Worm (Caenorhabditis elegans): ENCODE measurements around the gene H14A12.3.
"Not testable (repeated sequence)": the region's sequence is repeated elsewhere in the genome, so short reads cannot be mapped to it uniquely, and the experiment has no call there.

The H14A12.3 gene

DNA sequence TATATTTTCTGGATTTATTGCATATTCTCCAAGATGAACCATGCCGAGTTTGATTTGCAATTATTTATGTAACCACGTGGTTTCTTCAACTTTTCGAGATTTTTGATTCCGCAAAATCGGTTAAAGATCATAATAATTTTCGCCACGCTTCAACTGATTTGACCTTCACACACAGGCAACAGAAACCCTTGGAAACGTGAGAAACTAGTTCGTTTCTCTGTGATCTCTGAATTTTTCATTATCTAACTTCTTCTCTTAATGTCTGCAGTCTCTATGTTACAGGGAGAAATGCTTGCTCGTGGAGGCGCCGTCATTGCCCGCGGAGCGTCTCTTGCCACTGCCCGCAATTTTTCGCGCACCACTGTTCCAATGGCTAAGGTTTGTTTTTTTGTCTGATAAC, 1.8 kb downstream of the H14A12.3 start, which contains the start of gene fum-1:
Gene fum-1, plus strand, starts transcription at position 259 of the 400 bp plus-strand sequence.
- TF ChIP-seq ttx-3 (tag; optimal IDR thresholded peaks at IDR 0.05), result no peak
- TF ChIP-seq ceh-24 (tag; optimal IDR thresholded peaks at IDR 0.05), result no peak
- peak; percentile 12 for TF ChIP-seq ceh-18 (tag; optimal IDR thresholded peaks at IDR 0.05)
- TF ChIP-seq hlh-30 (tag; optimal IDR thresholded peaks at IDR 0.05; ENCODE audit: insufficient read depth), result peak; percentile 9
- TF ChIP-seq elt-2 (tag; optimal IDR thresholded peaks at IDR 0.05), result no peak
- peak; percentile 31 for TF ChIP-seq nfya-1 (tag; optimal IDR thresholded peaks at IDR 0.05)
- TF ChIP-seq unc-55 (GFP tag; optimal IDR thresholded peaks at IDR 0.05), result no peak
- TF ChIP-seq K02D7.2 (tag; optimal IDR thresholded peaks at IDR 0.05), result no peak
- TF ChIP-seq nhr-232 (tag; optimal IDR thresholded peaks at IDR 0.05), result no peak
- no peak for TF ChIP-seq gmeb-2 (tag; optimal IDR thresholded peaks at IDR 0.05)
- no peak for TF ChIP-seq dve-1 (tag; optimal IDR thresholded peaks at IDR 0.05)
- no peak for TF ChIP-seq unc-3 (GFP tag; conservative IDR thresholded peaks at IDR 0.05)
- no peak for TF ChIP-seq unc-3 (tag; optimal IDR thresholded peaks at IDR 0.05)
- TF ChIP-seq syd-9 (tag; optimal IDR thresholded peaks at IDR 0.05), result no peak
- no peak for TF ChIP-seq eyg-1 (tag; optimal IDR thresholded peaks at IDR 0.05)
- TF ChIP-seq pqm-1 (tag; optimal IDR thresholded peaks at IDR 0.05), result no peak
- TF ChIP-seq lin-11 (tag; optimal IDR thresholded peaks at IDR 0.05), result no peak
- TF ChIP-seq pha-2 (tag; optimal IDR thresholded peaks at IDR 0.05), result no peak
- no peak for TF ChIP-seq elt-4 (tag; optimal IDR thresholded peaks at IDR 0.05)
- TF ChIP-seq fkh-10 (GFP tag; optimal IDR thresholded peaks at IDR 0.05), result no peak
- no peak for TF ChIP-seq sox-4 (tag; optimal IDR thresholded peaks at IDR 0.05)
- no peak for TF ChIP-seq zip-5 (tag; optimal IDR thresholded peaks at IDR 0.05)
- no peak for TF ChIP-seq mec-3 (tag; optimal IDR thresholded peaks at IDR 0.05; ENCODE audit: borderline replicate concordance)
- peak; percentile 14 for TF ChIP-seq rnt-1 (tag; optimal IDR thresholded peaks at IDR 0.05)
- no peak for TF ChIP-seq ceh-6 (GFP tag; optimal IDR thresholded peaks at IDR 0.05)
- TF ChIP-seq ceh-45 (GFP tag; IDR thresholded peaks at IDR 0.05), result no peak
- TF ChIP-seq hlh-13 (GFP tag; optimal IDR thresholded peaks at IDR 0.05), result no peak
- no peak for TF ChIP-seq ceh-31 (tag; optimal IDR thresholded peaks at IDR 0.05)
- TF ChIP-seq tbx-2 (tag; optimal IDR thresholded peaks at IDR 0.05), result no peak

DNA sequence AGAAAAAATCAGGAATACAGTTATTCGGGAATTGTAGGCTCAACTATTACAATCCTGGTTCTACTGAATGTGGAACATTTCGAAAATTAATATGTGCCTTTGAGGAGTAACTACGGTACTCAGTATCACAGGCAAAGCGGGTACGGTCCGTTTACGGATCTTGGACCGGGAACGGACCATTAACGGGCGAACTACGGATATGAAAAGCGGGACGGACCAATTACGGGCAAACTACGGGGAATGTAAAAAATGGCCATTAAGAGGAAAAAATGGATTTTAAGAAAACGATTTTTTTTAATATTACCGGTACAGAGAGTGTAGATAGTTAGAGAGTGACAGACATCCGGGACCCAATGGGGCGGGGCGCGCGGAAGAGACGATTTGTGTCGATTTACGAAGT, 5.4 kb downstream of the H14A12.3 start, which contains the start of gene H14A12.5:
Gene H14A12.5, minus strand, starts transcription at position 101 of the 400 bp plus-strand sequence.
- not testable (repeated sequence) for TF ChIP-seq dve-1, ceh-30, pqm-1 (tag; optimal IDR thresholded peaks at IDR 0.05)

DNA sequence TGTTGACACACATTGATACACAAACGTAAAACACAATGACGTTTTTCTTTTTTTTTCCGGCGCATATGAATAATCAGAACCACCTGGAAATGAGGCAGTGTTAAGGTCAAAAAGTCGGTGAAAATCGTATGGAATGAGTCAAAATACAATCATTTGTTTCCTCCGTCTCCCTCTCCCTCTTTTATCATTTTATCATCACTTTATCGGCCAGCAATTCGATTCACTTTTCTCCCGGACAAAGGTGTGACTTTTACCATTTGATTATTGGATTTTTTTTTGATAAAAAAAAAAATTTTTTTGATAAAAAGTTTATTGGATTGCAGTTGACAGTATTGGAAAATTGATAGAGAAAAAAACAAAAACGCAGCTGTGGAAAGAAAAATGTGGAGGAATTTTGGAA, 15.3 kb downstream of the H14A12.3 start:
- no peak for TF ChIP-seq lin-11 (tag; optimal IDR thresholded peaks at IDR 0.05)
- no peak for TF ChIP-seq ceh-14 (tag; optimal IDR thresholded peaks at IDR 0.05)
- no peak for TF ChIP-seq tbx-2 (tag; optimal IDR thresholded peaks at IDR 0.05)
- TF ChIP-seq ceh-22 (tag; optimal IDR thresholded peaks at IDR 0.05), result no peak
- TF ChIP-seq ceh-31 (tag; optimal IDR thresholded peaks at IDR 0.05), result no peak
- TF ChIP-seq fax-1 (tag; optimal IDR thresholded peaks at IDR 0.05), result no peak
- no peak for TF ChIP-seq ceh-34 (tag; optimal IDR thresholded peaks at IDR 0.05)
- no peak for TF ChIP-seq T23F11.4 (GFP tag; optimal IDR thresholded peaks at IDR 0.05)
- TF ChIP-seq ets-4 (tag; optimal IDR thresholded peaks at IDR 0.05), result no peak
- TF ChIP-seq ceh-9 (tag; optimal IDR thresholded peaks at IDR 0.05), result no peak
- no peak for TF ChIP-seq ama-1 (optimal IDR thresholded peaks at IDR 0.05)
- TF ChIP-seq mec-3 (tag; optimal IDR thresholded peaks at IDR 0.05; ENCODE audit: borderline replicate concordance), result no peak
- no peak for TF ChIP-seq pag-3 (tag; optimal IDR thresholded peaks at IDR 0.05; ENCODE audit: borderline replicate concordance)
- TF ChIP-seq pha-4 (tag; optimal IDR thresholded peaks at IDR 0.05), result no peak

All from whole organism, late embryonic.